Fruit fly (Drosophila melanogaster) S2 (cell line): ENCODE measurements around the gene drongo.

Experiments
- CG8478 ChIP-seq: fragments of >200 bp; optimal IDR thresholded peaks from 2 replicates; lab custom pipeline; 2018
- CTCF ChIP-seq, 2 experiments: fragments of >200 bp; optimal IDR thresholded peaks; 2 replicates each; lab custom pipeline; 2018

drongo gene

DNA sequence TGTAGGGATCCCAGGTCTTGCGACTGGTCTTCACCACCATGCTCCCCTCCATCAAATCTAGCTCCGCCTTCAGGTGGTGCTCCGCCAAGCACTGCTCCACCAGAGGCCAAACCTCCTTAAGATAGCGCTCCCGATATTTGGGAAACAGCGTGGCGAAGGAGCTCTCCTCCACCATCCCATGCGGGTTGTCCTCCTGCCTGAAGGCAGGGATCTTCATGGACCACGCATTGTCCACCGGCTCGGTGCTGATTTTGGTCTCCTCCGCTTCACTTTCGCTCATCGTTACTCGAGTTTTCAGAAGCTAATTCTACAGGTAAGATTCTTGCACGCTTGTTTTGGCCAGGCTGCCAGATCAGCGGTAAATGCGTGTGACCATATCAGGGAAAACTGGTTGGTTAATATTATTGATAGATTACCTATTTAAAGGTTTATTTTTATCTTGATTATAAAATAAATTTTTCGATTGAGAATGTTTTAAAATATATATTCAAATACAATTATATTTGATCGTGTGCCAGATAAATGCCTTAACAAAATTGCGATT, 18.7 kb upstream of the drongo start, which contains the start of gene dbe:
TSS of gene dbe (minus strand) at position 361 of the 544 bp plus-strand sequence.
- no peak for TF ChIP-seq CTCF (optimal IDR thresholded peaks at IDR 0.05; lab: Kevin White, UChicago)
- TF ChIP-seq CG8478 (lab: Kevin White, UChicago), result no peak

DNA sequence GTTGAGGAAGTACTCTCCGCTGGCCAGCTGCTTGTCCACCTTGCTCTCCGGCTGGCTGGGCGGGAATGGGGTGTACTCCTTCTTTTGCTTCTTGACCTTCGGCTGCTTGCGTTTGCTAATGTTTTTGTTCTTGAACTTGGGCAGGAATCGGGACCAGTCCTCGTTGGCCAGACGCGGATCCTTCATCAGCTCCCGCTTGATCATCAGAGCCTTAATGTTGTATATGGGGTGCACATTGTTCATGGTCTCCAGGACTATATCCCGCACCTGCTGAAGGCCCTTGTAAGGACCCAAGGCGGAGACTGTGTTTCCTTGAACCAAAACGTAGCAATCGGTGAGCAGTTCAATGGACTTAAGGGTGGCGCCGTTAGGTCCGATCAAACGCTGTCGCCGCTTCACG, 18.1 kb upstream of the drongo start:
- no peak for TF ChIP-seq CG8478 (lab: Kevin White, UChicago)

dm6 chr2L:867899-868605, 17.2 kb upstream of the drongo start, which contains the start of gene aru:
Gene aru (minus strand): TSS chr2L:868354.
- TF ChIP-seq CG8478 (lab: Kevin White, UChicago) (no peak), CTCF (optimal IDR thresholded peaks at IDR 0.05; lab: Kevin White, UChicago) (no peak)

DNA sequence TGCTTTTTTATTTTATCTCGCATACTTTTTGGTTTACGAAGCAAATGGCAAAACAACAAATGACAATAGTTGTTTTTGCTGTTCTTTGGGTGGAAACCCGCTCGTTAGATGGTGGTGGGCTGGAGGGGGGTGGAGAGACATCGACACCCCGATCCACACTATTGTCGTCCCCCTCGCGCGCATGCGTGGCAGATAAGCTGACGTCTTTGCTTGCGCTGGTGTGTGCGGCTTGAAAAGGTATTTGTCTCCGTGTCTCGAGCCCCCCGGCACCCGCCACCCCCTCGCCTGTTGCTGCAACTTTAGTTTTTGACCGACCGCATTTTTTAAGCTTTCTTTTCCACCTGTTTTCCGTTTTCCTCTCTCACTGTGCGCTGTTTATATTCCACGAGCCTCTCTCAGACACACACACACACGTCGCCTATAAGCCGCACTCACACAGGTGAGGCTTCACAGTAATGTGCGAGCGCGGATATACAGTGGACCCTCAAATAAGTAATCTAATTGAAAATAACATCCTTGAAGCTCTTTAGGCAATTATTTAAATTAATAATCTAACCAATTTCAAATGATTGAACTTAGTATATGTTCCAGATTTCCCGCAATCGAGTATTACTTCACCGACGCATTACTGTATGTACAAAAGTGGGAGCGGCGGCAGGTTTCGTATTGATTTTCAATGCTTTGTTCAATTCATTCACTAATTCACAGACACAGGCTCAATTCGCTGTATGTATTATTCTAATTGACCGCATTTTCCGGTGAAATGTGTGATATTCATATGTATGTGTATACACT, 16.3 kb upstream of the drongo start:
- TF ChIP-seq CTCF (optimal IDR thresholded peaks at IDR 0.05; lab: Kevin White, UChicago), result no peak
- no peak for TF ChIP-seq CG8478 (lab: Kevin White, UChicago)

DNA sequence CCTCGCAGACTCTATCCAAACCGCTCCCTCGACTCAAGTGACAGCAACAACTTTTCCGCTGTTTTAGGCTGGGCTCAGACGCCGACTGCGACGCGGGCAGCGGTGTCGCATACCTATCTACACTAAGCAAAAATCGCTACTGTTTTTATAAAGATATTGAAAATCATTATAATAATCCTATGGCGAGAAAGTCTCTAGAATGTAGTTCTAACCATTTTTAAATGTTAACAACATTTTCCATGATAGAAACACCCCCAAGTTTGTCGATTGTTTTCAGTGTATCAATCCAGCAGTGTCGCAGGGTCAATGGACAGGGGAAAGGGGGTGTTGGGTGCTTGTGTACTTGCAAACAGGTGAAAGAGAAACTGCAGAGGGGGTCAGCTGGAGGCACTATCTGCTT, 15.0 kb upstream of the drongo start:
- TF ChIP-seq CG8478 (lab: Kevin White, UChicago), result no peak

dm6 chr2L:859897-860296, 9.0 kb upstream of the drongo start, which contains the start of gene CG13950:
Gene CG13950 (plus strand): TSS chr2L:860197.
- TF ChIP-seq CG8478 (lab: Kevin White, UChicago), result no peak
- no peak for TF ChIP-seq CTCF (optimal IDR thresholded peaks at IDR 0.05; lab: Kevin White, UChicago)

dm6 chr2L:857897-858517, 7.1 kb upstream of the drongo start:
- TF ChIP-seq CTCF (optimal IDR thresholded peaks at IDR 0.05; lab: Kevin White, UChicago) (no peak), CG8478 (lab: Kevin White, UChicago) (no peak)

dm6 chr2L:856690-857488, 6.0 kb upstream of the drongo start:
- TF ChIP-seq CG8478 (lab: Kevin White, UChicago), result no peak
- peak in 1 of 2 experiments; percentile 1 for TF ChIP-seq CTCF (optimal IDR thresholded peaks at IDR 0.05; lab: Kevin White, UChicago)

DNA sequence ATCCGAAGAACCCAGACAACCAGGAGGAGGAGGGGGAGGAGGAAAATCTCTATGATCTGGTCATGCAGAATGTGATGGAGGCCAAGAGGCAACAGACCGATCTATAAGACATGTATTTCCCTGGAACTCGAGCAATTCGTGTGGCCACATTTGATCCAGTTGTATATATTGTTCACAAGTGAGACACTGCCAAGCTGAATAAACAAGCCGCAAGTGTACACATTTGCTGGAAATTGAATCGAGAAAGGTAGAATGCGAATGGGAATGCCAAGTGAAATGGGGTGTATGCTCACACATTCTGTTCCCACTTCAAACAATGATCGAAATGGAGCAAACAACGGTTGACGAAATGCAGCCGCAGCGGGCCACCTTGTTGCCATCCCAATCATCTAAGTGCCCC, 5.1 kb upstream of the drongo start:
- TF ChIP-seq CG8478 (lab: Kevin White, UChicago) (no peak), CTCF (optimal IDR thresholded peaks at IDR 0.05; lab: Kevin White, UChicago) (no peak)

DNA sequence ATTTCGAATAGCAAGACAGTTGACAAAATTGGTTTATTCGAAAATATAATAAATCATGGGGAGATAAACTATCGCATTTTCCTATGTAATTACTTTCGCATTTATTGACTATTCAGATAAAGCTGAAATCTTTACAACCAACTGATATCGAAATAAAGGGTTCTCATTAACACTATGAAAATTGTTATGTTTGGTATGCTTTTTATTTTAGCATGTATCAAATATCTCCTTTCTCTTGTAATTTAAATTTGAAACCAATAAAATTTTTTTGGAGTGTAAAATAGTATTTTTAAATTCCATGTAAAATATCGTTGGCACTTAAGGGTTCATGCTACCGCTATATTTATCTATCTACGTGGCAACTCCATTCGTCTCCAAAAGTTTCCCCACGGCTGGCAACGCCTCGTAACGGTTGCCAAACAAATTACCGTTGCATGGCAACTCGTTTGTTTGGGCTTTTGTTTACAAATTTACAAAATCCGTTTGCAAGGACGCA, 4.2 kb upstream of the drongo start, which contains the start of gene CG13949:
TSS of gene CG13949 (plus strand) at position 286 of the 496 bp plus-strand sequence.
- TF ChIP-seq CG8478 (lab: Kevin White, UChicago) (no peak), CTCF (optimal IDR thresholded peaks at IDR 0.05; lab: Kevin White, UChicago) (peak; percentile 59 to 78)

dm6 chr2L:852647-853111, 1.8 kb upstream of the drongo start, which contains the start of the genes CG4291 and kraken:
Gene CG4291 (minus strand): TSS chr2L:852730.
Gene kraken (plus strand): TSS chr2L:852768.
- TF ChIP-seq CG8478 (lab: Kevin White, UChicago) (no peak), CTCF (optimal IDR thresholded peaks at IDR 0.05; lab: Kevin White, UChicago) (peak in 1 of 2 experiments; percentile 39)

DNA sequence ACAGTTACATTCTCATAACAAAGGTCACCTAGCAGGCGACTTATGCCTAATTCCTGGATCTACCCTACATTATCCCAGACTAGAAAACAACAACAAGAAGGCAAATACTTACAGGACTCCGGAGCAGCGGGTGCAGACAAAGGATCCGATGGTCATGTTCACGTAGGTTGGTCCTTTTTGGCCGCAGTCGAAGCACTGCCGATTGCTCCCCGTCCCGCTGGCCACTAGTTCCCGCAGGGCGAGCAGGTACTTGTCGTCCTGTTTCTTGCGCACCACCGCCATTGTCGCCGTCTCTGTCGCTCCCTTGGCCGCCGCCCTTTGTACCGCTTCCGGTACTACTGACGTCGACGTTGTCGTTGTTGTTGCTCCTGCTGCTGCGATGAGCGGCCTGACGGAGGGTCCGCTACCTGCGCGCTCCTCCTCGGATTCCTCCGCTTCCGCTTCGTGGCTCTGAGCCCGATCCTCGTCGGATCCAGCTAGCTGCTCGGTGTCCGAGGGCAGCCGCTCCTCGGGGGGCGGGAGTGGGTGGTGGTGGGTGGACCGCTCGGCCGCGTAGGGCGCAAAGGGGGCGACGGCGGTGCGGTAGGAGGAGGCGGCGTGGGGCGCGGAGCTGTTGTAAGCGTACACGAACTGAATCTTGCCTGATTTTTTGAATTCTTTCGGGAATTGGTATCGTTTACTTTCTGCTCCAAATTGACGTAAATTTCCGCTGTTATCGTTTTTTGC, 921 bp downstream of the drongo start:
- TF ChIP-seq CTCF (optimal IDR thresholded peaks at IDR 0.05; lab: Kevin White, UChicago) (no peak), CG8478 (lab: Kevin White, UChicago) (no peak)
